Fruit fly (Drosophila melanogaster): ENCODE data around the gene CG6204.

CG6204 gene

DNA sequence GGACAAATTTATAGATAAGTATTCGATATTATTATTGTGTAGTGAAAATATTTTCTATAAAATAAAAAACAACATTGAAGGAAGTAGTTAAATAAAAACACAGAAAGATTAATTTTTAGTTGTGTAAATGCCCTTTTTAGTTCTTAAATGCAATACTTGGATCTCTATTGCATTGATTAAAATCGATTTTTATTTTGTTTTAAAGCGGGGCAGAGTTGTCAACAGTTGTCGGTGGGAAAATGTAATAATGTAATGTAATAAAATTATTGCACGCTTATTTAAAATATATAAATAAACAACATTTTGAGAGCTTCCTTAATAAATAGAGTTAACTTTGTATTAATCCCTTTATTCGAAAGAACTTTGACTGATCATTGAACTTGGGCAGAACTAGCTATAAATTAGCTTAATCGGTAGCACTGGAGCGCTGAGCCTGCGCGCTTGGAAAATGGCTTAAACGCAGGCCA, 30.0 kb upstream of the CG6204 start, which contains the start of gene Apc2 (continued):
- TF ChIP-seq BEAF-32 (GFP tag; optimal IDR thresholded peaks at IDR 0.05) (peak; percentile 77), Sry-β (GFP tag; optimal IDR thresholded peaks at IDR 0.05) (peak; percentile 94), bab2 (GFP tag; optimal IDR thresholded peaks at IDR 0.05) (peak; percentile 49), fd64A (GFP tag; optimal IDR thresholded peaks at IDR 0.05) (no peak), Atf6 (GFP tag; IDR thresholded peaks at IDR 0.05) (peak; percentile 45; the same call in 1 of the 2 replicates), CG18476 (GFP tag; optimal IDR thresholded peaks at IDR 0.05) (peak; percentile 61), CG2712 (tag; optimal IDR thresholded peaks at IDR 0.05) (peak; percentile 73), pum (GFP tag; optimal IDR thresholded peaks at IDR 0.05) (peak; percentile 21), Oaz (GFP tag; IDR thresholded peaks at IDR 0.05) (no peak), CG9817 (tag; optimal IDR thresholded peaks at IDR 0.05) (peak; percentile 58), toy (GFP tag; IDR thresholded peaks at IDR 0.05) (no peak), ems (GFP tag; optimal IDR thresholded peaks at IDR 0.05) (peak; percentile 19), Side (GFP tag; optimal IDR thresholded peaks at IDR 0.05) (no peak), gem (tag; optimal IDR thresholded peaks at IDR 0.05) (peak; percentile 80), CG11247 (GFP tag; IDR thresholded peaks at IDR 0.05) (0 out of 2 replicates have a peak, but pooled peaks have one; percentile 21), psq (GFP tag; optimal IDR thresholded peaks at IDR 0.05) (peak; percentile 10), CG4360 (GFP tag; IDR thresholded peaks at IDR 0.05) (no peak), pan (optimal IDR thresholded peaks at IDR 0.05) (no peak), pan (GFP tag; optimal IDR thresholded peaks at IDR 0.05 in 1 of 2, IDR thresholded peaks at IDR 0.05 in 1 of 2) (peak in 1 of 2 experiments; percentile 70), E2f1 (GFP tag; IDR thresholded peaks at IDR 0.05) (peak; percentile 56; the same call in 1 of the 2 replicates), CG34422 (GFP tag; IDR thresholded peaks at IDR 0.05) (peak; percentile 67; the same call in 2 of the 3 replicates), twi (tag; optimal IDR thresholded peaks at IDR 0.05) (peak; percentile 40), Gsc (GFP tag; IDR thresholded peaks at IDR 0.05) (no peak), chn (GFP tag; optimal IDR thresholded peaks at IDR 0.05) (no peak), fru (optimal IDR thresholded peaks at IDR 0.05) (no peak), CG6272 (GFP tag; IDR thresholded peaks at IDR 0.05) (no peak), CG15514 (GFP tag; optimal IDR thresholded peaks at IDR 0.05) (peak; percentile 69), abd-A (tag; optimal IDR thresholded peaks at IDR 0.05) (no peak), kay (GFP tag; optimal IDR thresholded peaks at IDR 0.05) (no peak), CG16815 (GFP tag; optimal IDR thresholded peaks at IDR 0.05) (peak; percentile 18), phol (tag; optimal IDR thresholded peaks at IDR 0.05) (peak; percentile 82), BtbVII (GFP tag; optimal IDR thresholded peaks at IDR 0.05) (no peak), CG12299 (tag; optimal IDR thresholded peaks at IDR 0.05) (peak; percentile 16), CG10366 (GFP tag; IDR thresholded peaks at IDR 0.05) (peak; percentile 50), CG17829 (tag; optimal IDR thresholded peaks at IDR 0.05) (peak; percentile 70), CTCF (GFP tag; optimal IDR thresholded peaks at IDR 0.05) (no peak), slp2 (GFP tag; optimal IDR thresholded peaks at IDR 0.05) (peak; percentile 24), CG16813 (GFP tag; IDR thresholded peaks at IDR 0.05; ENCODE audit: partially characterized antibody) (peak; percentile 51; the same call in 1 of the 3 replicates), unc-4 (GFP tag; IDR thresholded peaks at IDR 0.05; ENCODE audit: partially characterized antibody) (peak; percentile 71; the same call in 1 of the 2 replicates), H15 (GFP tag; IDR thresholded peaks at IDR 0.05) (no peak), Atf3 (GFP tag; optimal IDR thresholded peaks at IDR 0.05) (no peak), CG31365 (tag; optimal IDR thresholded peaks at IDR 0.05) (no peak), zfh2 (GFP tag; optimal IDR thresholded peaks at IDR 0.05) (peak; percentile 29), Aef1 (GFP tag; IDR thresholded peaks at IDR 0.05) (peak; percentile 48), NC2β (GFP tag; optimal IDR thresholded peaks at IDR 0.05) (no peak), yki (optimal IDR thresholded peaks at IDR 0.05) (no peak), CG3163 (GFP tag; optimal IDR thresholded peaks at IDR 0.05) (no peak), dan (GFP tag; IDR thresholded peaks at IDR 0.05) (no peak), schlank (tag; optimal IDR thresholded peaks at IDR 0.05) (no peak), CG14014 (GFP tag; IDR thresholded peaks at IDR 0.05) (peak; percentile 61), CG14710 (tag; optimal IDR thresholded peaks at IDR 0.05) (peak; percentile 80), fu2 (GFP tag; optimal IDR thresholded peaks at IDR 0.05) (no peak), mld (GFP tag; IDR thresholded peaks at IDR 0.05; ENCODE audit: partially characterized antibody) (no peak)
